Worm (Caenorhabditis elegans) whole organism, L4 larva: Measurements from ENCODE around the gene vps-50.

Experiments
- daf-8 ChIP-seq: fragments of 200-800 bp; sonication (Bioruptor generic); IDR thresholded peaks from 2 replicates; pipeline ENCODE4 v1.3.6; 2022; ENCODE audit warnings: missing genetic modification characterization, missing compliant biosample characterization
- fos-1 ChIP-seq: fragments of 150-350 bp; optimal IDR thresholded peaks from 2 replicates; lab custom pipeline; 2014; ENCODE audit warnings: missing biosample characterization, missing genetic modification characterization
- ztf-11 ChIP-seq: fragments of 150-350 bp; optimal IDR thresholded peaks from 2 replicates; lab custom pipeline; 2014; ENCODE audit warnings: missing biosample characterization, missing genetic modification characterization

DNA sequence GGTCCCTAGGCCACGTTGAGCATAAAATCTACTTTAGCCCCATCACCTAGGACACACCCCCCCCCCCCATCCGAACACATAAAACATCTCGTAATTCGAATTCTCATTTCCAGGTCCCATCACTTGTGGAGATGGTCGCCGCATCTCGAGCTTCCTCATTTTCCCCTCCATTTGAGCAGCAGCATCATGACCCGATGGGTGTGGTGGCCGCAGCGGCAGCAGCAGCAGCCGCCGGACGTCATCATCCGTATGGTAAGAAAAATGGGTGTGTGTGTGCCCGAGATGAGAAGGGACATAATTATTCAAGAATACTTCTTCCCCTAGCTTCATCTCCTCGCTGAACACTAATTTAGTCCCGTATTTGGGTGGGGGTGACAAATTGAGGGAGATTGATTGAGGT is 52.5 kb downstream of the vps-50 start:
- TF ChIP-seq fos-1 (tag; lab: Kevin White, UChicago) (no peak), daf-8 (no peak), ztf-11 (tag; lab: Kevin White, UChicago) (no peak)
